Worm (Caenorhabditis elegans): Measurements from ENCODE around the gene F17C11.11.

- no peak for TF ChIP-seq nhr-85 (tag)
- no peak for TF ChIP-seq fkh-4 (tag; optimal IDR thresholded peaks at IDR 0.05; ENCODE audit: borderline replicate concordance)
Measured at ce11 chrV:10909071-10909470, 29.5 kb downstream of the F17C11.11 start, which contains the start of gene zzz-1.
